Worm (Caenorhabditis elegans): ENCODE results near the gene F42A8.1.

F42A8.1 gene

DNA sequence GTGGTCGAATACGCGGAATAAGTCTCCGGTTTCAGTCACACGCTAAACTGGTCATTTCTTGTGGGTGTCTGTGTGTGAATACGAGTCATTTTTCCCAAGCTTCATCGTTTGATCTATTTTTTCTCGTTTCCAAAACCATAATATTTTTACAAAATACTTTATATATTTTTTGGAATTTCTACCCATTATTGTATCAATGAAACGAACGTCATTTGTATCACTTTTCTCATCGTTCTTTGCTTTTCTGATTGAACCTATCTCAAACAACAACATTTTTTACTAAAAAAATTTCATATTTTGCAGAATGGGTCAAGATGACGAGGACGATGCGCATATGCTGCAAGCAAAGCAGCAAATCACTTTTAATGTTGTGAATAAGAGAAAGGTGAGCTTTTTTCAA is 11.8 kb upstream of the F42A8.1 start, which contains the start of gene mel-11:
mel-11 (plus strand) TSS at position 301 of the 400 bp plus-strand sequence.
- no peak for TF ChIP-seq nhr-2 (tag; optimal IDR thresholded peaks at IDR 0.05)
- TF ChIP-seq M03D4.4 (tag; optimal IDR thresholded peaks at IDR 0.05), result no peak
- TF ChIP-seq lsy-2 (tag; optimal IDR thresholded peaks at IDR 0.05), result no peak

ce11 chrII:9356723-9357122 is 10.3 kb upstream of the F42A8.1 start:
- TF ChIP-seq sptf-1 (tag; optimal IDR thresholded peaks at IDR 0.05) (peak; percentile 33), lin-13 (tag; optimal IDR thresholded peaks at IDR 0.05) (peak; percentile 43), mep-1 (tag; optimal IDR thresholded peaks at IDR 0.05) (peak; percentile 9), pha-4 (tag; optimal IDR thresholded peaks at IDR 0.05) (peak; percentile 82), nhr-2 (tag; optimal IDR thresholded peaks at IDR 0.05) (no peak), mls-2 (tag; optimal IDR thresholded peaks at IDR 0.05) (peak; percentile 54), lsy-2 (tag; optimal IDR thresholded peaks at IDR 0.05) (peak; percentile 11), ham-2 (GFP tag; optimal IDR thresholded peaks at IDR 0.05) (peak; percentile 79), unc-62 (GFP tag; optimal IDR thresholded peaks at IDR 0.05) (peak; percentile 53), flh-1 (GFP tag; optimal IDR thresholded peaks at IDR 0.05) (no peak), drap-1 (GFP tag; optimal IDR thresholded peaks at IDR 0.05) (no peak), nhr-237 (tag; optimal IDR thresholded peaks at IDR 0.05) (peak; percentile 7), cnd-1 (tag; optimal IDR thresholded peaks at IDR 0.05) (peak; percentile 26), ces-1 (GFP tag; optimal IDR thresholded peaks at IDR 0.05) (peak; percentile 57), hlh-1 (tag; optimal IDR thresholded peaks at IDR 0.05) (peak; percentile 83), sem-2 (GFP tag; optimal IDR thresholded peaks at IDR 0.05) (no peak), unc-39 (tag; optimal IDR thresholded peaks at IDR 0.05) (no peak), unc-120 (tag; optimal IDR thresholded peaks at IDR 0.05; ENCODE audit: poor library complexity, severe bottlenecking) (peak; percentile 16), ceh-39 (tag; optimal IDR thresholded peaks at IDR 0.05) (no peak), M03D4.4 (tag; optimal IDR thresholded peaks at IDR 0.05) (peak; percentile 1), nhr-76 (tag; optimal IDR thresholded peaks at IDR 0.05) (no peak), blmp-1 (tag; optimal IDR thresholded peaks at IDR 0.05) (no peak), ztf-11 (tag; optimal IDR thresholded peaks at IDR 0.05) (peak; percentile 59)

ce11 chrII:9352669-9353068 is 6.3 kb upstream of the F42A8.1 start, which contains the start of the genes sdhb-1 and cup-15:
Gene sdhb-1, minus strand, starts transcription at chrII:9352731.
Gene cup-15, plus strand, starts transcription at chrII:9353000.
- TF ChIP-seq lsy-2 (tag; optimal IDR thresholded peaks at IDR 0.05) (no peak), ceh-83 (GFP tag; optimal IDR thresholded peaks at IDR 0.05) (no peak), lin-13 (tag; optimal IDR thresholded peaks at IDR 0.05) (no peak), ztf-11 (tag; optimal IDR thresholded peaks at IDR 0.05) (no peak)

DNA sequence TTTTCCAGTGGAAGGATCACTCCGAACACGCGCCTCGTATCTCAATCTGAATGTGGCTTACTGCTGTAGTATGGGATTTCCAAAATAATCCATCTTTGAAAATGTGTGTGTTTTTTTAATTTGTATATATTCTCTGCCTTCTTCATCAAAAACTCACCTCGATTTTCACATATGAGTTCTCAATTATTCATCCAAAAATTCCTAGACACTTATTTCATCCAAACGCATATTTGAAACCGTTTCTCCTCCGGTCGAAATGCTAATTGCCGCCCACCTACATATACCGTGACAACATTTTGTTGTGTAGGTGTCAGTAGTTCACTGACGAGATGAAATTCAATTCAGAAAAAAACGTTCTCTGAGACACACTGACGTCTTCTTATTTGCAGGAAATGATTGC is 1.1 kb upstream of the F42A8.1 start:
- no peak for TF ChIP-seq drap-1 (GFP tag; optimal IDR thresholded peaks at IDR 0.05)
- TF ChIP-seq unc-62 (GFP tag; optimal IDR thresholded peaks at IDR 0.05), result no peak
- no peak for TF ChIP-seq zip-8 (tag; optimal IDR thresholded peaks at IDR 0.05)
- no peak for TF ChIP-seq elt-3 (tag; optimal IDR thresholded peaks at IDR 0.05)
- no peak for TF ChIP-seq bed-3 (GFP tag; optimal IDR thresholded peaks at IDR 0.05)
- TF ChIP-seq ceh-83 (GFP tag; optimal IDR thresholded peaks at IDR 0.05), result no peak
- TF ChIP-seq mls-2 (tag; optimal IDR thresholded peaks at IDR 0.05), result no peak
- TF ChIP-seq cnd-1 (tag; optimal IDR thresholded peaks at IDR 0.05), result no peak
- TF ChIP-seq nhr-2 (tag; optimal IDR thresholded peaks at IDR 0.05), result no peak
- no peak for TF ChIP-seq M03D4.4 (tag; optimal IDR thresholded peaks at IDR 0.05)
- TF ChIP-seq elt-1 (tag; optimal IDR thresholded peaks at IDR 0.05; ENCODE audit: borderline replicate concordance, insufficient read depth), result no peak
- no peak for TF ChIP-seq sptf-1 (tag; optimal IDR thresholded peaks at IDR 0.05)
- TF ChIP-seq lin-13 (tag; optimal IDR thresholded peaks at IDR 0.05), result no peak
- no peak for TF ChIP-seq hlh-1 (tag; optimal IDR thresholded peaks at IDR 0.05)
- no peak for TF ChIP-seq ham-2 (GFP tag; optimal IDR thresholded peaks at IDR 0.05)
- no peak for TF ChIP-seq lin-32 (GFP tag; optimal IDR thresholded peaks at IDR 0.05)
- TF ChIP-seq nhr-12 (tag; optimal IDR thresholded peaks at IDR 0.05), result no peak

- TF ChIP-seq elt-3 (tag; optimal IDR thresholded peaks at IDR 0.05) (no peak), blmp-1 (tag; optimal IDR thresholded peaks at IDR 0.05) (no peak), sem-2 (GFP tag; optimal IDR thresholded peaks at IDR 0.05) (no peak), unc-39 (tag; optimal IDR thresholded peaks at IDR 0.05) (no peak), nhr-2 (tag; optimal IDR thresholded peaks at IDR 0.05) (no peak), ceh-43 (GFP tag; optimal IDR thresholded peaks at IDR 0.05) (no peak), cnd-1 (tag; optimal IDR thresholded peaks at IDR 0.05) (no peak), unc-62 (GFP tag; optimal IDR thresholded peaks at IDR 0.05) (no peak), nhr-76 (tag; optimal IDR thresholded peaks at IDR 0.05) (no peak), sptf-1 (tag; optimal IDR thresholded peaks at IDR 0.05) (no peak), mab-5 (tag; optimal IDR thresholded peaks at IDR 0.05) (no peak), nhr-12 (tag; optimal IDR thresholded peaks at IDR 0.05) (no peak), zip-8 (tag; optimal IDR thresholded peaks at IDR 0.05) (no peak), flh-1 (GFP tag; optimal IDR thresholded peaks at IDR 0.05) (no peak)
These were observed 596 bp downstream of the F42A8.1 start for ce11 chrII:9345794-9346193.
